Fruit fly (Drosophila melanogaster) whole organism, prepupa: ENCODE measurements around the gene bin.

ENCODE experiments used
- CG11294 ChIP-seq: fragments of 200-800 bp; sonication (Bioruptor generic); IDR thresholded peaks from 2 replicates; pipeline ENCODE4 v1.3.6; 2022; ENCODE audit warnings: missing biosample characterization, missing genetic modification characterization
- CG6808 ChIP-seq: fragments of 200-800 bp; sonication (Bioruptor generic); optimal IDR thresholded peaks from 3 replicates; lab custom pipeline; 2017; ENCODE audit warnings: missing biosample characterization, missing genetic modification characterization, mild to moderate bottlenecking, moderate library complexity, missing genetic modification reagents
- CG6854 ChIP-seq: fragments of 200-800 bp; sonication (Bioruptor generic); optimal IDR thresholded peaks from 2 replicates; lab custom pipeline; 2017; ENCODE audit warnings: missing biosample characterization, mild to moderate bottlenecking, missing genetic modification characterization
- CG8632 ChIP-seq: fragments of 200-800 bp; sonication (Bioruptor generic); optimal IDR thresholded peaks from 3 replicates; lab custom pipeline; 2016; ENCODE audit warnings: missing biosample characterization, missing genetic modification characterization
- Eip93F ChIP-seq: fragments of 200-800 bp; sonication (Bioruptor generic); optimal IDR thresholded peaks from 2 replicates; lab custom pipeline; 2016; ENCODE audit warnings: missing biosample characterization, mild to moderate bottlenecking, missing genetic modification characterization
- Gug ChIP-seq: fragments of 200-800 bp; sonication (Bioruptor generic); IDR thresholded peaks from 2 replicates; pipeline ENCODE4 v1.3.6; 2022; ENCODE audit warnings: missing biosample characterization, missing genetic modification characterization
- Hr39 ChIP-seq: fragments of 200-800 bp; sonication (Bioruptor generic); optimal IDR thresholded peaks from 2 replicates; lab custom pipeline; 2016; ENCODE audit warnings: missing biosample characterization, missing genetic modification characterization
- OdsH ChIP-seq: fragments of 200-800 bp; sonication (Bioruptor generic); optimal IDR thresholded peaks from 3 replicates; lab custom pipeline; 2016; ENCODE audit warnings: missing biosample characterization, missing genetic modification characterization
- fkh ChIP-seq: fragments of 200-800 bp; sonication (Bioruptor generic); optimal IDR thresholded peaks from 3 replicates; lab custom pipeline; 2017; ENCODE audit warnings: missing biosample characterization, mild to moderate bottlenecking, missing genetic modification characterization, moderate library complexity
- net ChIP-seq: fragments of 200-800 bp; sonication (Bioruptor generic); optimal IDR thresholded peaks from 3 replicates; lab custom pipeline; 2016; ENCODE audit warnings: missing biosample characterization, missing genetic modification characterization
- salr ChIP-seq, 2 experiments: fragments of 200-800 bp; sonication (Bioruptor generic); optimal IDR thresholded peaks; 3 replicates each; lab custom pipeline; 2016 to 2018; ENCODE audit warnings: missing biosample characterization in 2 of 2, missing genetic modification characterization in 2 of 2, mild to moderate bottlenecking in 1 of 2

DNA sequence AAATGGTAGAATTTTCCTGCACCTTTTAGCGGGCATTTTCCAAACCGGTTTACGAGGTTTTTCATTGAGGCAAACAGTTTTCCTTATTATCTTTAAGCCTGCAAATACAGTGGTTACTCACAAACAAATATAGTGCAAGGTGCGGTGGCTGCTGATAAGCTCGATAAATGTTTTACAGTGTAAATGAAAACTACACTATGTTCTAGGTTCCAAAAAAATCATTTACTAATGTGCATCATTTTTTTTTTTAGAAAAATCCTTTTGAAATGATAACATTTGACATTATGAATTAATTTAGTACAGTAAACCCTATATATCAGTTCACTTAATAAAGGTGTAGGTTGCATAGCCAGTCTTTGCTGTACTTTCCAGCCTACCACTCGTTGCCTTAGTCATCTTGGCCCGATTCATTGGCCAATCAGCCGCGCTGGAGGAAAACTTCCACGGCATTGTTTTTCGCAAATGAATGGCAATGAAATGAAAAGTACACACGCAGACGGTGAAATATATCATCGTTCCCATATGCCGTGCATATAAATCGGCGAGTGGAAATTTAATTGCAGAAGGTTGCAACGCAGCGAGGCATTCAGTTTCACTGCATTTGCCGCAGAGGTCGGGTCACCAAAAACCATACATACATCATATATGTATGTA, 12.3 kb upstream of the bin start:
- TF ChIP-seq CG8632 (GFP tag; lab: Kevin White, UChicago), result peak; percentile 42
- TF ChIP-seq CG11294 (GFP tag; lab: Robert Waterston, UW), result peak; percentile 24; the same call in 1 of the 2 replicates
- no peak for TF ChIP-seq CG6854 (GFP tag; lab: Kevin White, UChicago)
- TF ChIP-seq Gug (GFP tag; lab: Robert Waterston, UW), result no peak
- peak; percentile 2 for TF ChIP-seq CG6808 (GFP tag; lab: Kevin White, UChicago)
- peak; percentile 17 for TF ChIP-seq net
- peak; percentile 36 for TF ChIP-seq Hr39 (GFP tag; lab: Kevin White, UChicago)
- TF ChIP-seq Eip93F (GFP tag; lab: Kevin White, UChicago), result no peak
- TF ChIP-seq salr (GFP tag; optimal IDR thresholded peaks at IDR 0.05; lab: Kevin White, UChicago), result peak in 1 of 2 experiments; percentile 22
- TF ChIP-seq OdsH (GFP tag; lab: Kevin White, UChicago), result peak; percentile 50
- TF ChIP-seq fkh (GFP tag; lab: Kevin White, UChicago), result no peak
